Worm (Caenorhabditis elegans) whole organism, L3 larva: Measurements from ENCODE around the gene T10H9.1.

Source experiments
- R02D3.7 ChIP-seq: fragments of 150-350 bp; optimal IDR thresholded peaks from 2 replicates; lab custom pipeline; 2014; ENCODE audit warnings: missing biosample characterization, missing genetic modification characterization
- aly-2 ChIP-seq: fragments of 150-350 bp; optimal IDR thresholded peaks from 2 replicates; lab custom pipeline; 2014; ENCODE audit warnings: missing biosample characterization, missing genetic modification characterization
- ama-1 ChIP-seq: fragments of 150-350 bp; optimal IDR thresholded peaks from 2 replicates; lab custom pipeline; 2018
- ceh-16 ChIP-seq: sonication (generic microtip); optimal IDR thresholded peaks from 2 replicates; lab custom pipeline; 2017; ENCODE audit warnings: missing biosample characterization, missing genetic modification characterization
- ceh-28 ChIP-seq: fragments of 150-350 bp; optimal IDR thresholded peaks from 2 replicates; lab custom pipeline; 2014; ENCODE audit warnings: missing biosample characterization, missing genetic modification reagents, missing genetic modification characterization
- ceh-82 ChIP-seq: fragments of 150-350 bp; optimal IDR thresholded peaks from 2 replicates; lab custom pipeline; 2014; ENCODE audit warnings: missing biosample characterization, missing genetic modification characterization
- ceh-9 ChIP-seq: sonication (generic microtip); optimal IDR thresholded peaks from 2 replicates; lab custom pipeline; 2018; ENCODE audit warnings: missing biosample characterization, missing genetic modification characterization
- daf-12 ChIP-seq: fragments of 150-350 bp; optimal IDR thresholded peaks from 2 replicates; lab custom pipeline; 2014; ENCODE audit warnings: missing biosample characterization, missing genetic modification reagents, missing genetic modification characterization
- egl-27 ChIP-seq: sonication (generic microtip); optimal IDR thresholded peaks from 4 replicates; lab custom pipeline; 2017; ENCODE audit warnings: missing biosample characterization, missing genetic modification reagents, missing genetic modification characterization
- egl-5 ChIP-seq: fragments of 150-350 bp; optimal IDR thresholded peaks from 2 replicates; lab custom pipeline; 2017; ENCODE audit warnings: missing biosample characterization, missing genetic modification reagents, missing genetic modification characterization, inconsistent platforms
- elt-1 ChIP-seq: fragments of 150-350 bp; optimal IDR thresholded peaks from 2 replicates; lab custom pipeline; 2014; ENCODE audit warnings: missing biosample characterization, missing genetic modification characterization
- elt-2 ChIP-seq: sonication (generic microtip); optimal IDR thresholded peaks from 2 replicates; lab custom pipeline; 2016; ENCODE audit warnings: missing genetic modification reagents, mild to moderate bottlenecking, missing genetic modification characterization, missing compliant biosample characterization
- elt-3 ChIP-seq, 3 experiments: fragments of 150-350 bp in 1 of 3; sonication (generic microtip) in 2 of 3; optimal IDR thresholded peaks; 2 replicates in 2 of 3; 4 replicates in 1 of 3; lab custom pipeline; 2014 to 2017; ENCODE audit warnings: missing biosample characterization in 3 of 3, missing genetic modification characterization in 3 of 3
- fkh-2 ChIP-seq: fragments of 150-350 bp; optimal IDR thresholded peaks from 2 replicates; lab custom pipeline; 2014; ENCODE audit warnings: missing biosample characterization, missing genetic modification reagents, missing genetic modification characterization
- fos-1 ChIP-seq: fragments of 150-350 bp; optimal IDR thresholded peaks from 2 replicates; lab custom pipeline; 2014; ENCODE audit warnings: missing biosample characterization, missing genetic modification characterization
- hmg-11 ChIP-seq: sonication (generic microtip); optimal IDR thresholded peaks from 2 replicates; lab custom pipeline; 2016; ENCODE audit warnings: missing genetic modification characterization, missing compliant biosample characterization
- jun-1 ChIP-seq: fragments of 150-350 bp; optimal IDR thresholded peaks from 2 replicates; lab custom pipeline; 2014; ENCODE audit warnings: missing biosample characterization, missing genetic modification reagents, missing genetic modification characterization
- lin-15B ChIP-seq: fragments of 150-350 bp; optimal IDR thresholded peaks from 2 replicates; lab custom pipeline; 2014; ENCODE audit warnings: missing biosample characterization, missing genetic modification characterization
- lin-39 ChIP-seq: fragments of 150-350 bp; optimal IDR thresholded peaks from 2 replicates; lab custom pipeline; 2018; ENCODE audit warnings: missing biosample characterization, missing genetic modification reagents, missing genetic modification characterization
- lsy-12 ChIP-seq: sonication (generic microtip); optimal IDR thresholded peaks from 2 replicates; lab custom pipeline; 2016; ENCODE audit warnings: mild to moderate bottlenecking, missing genetic modification characterization, missing compliant biosample characterization
- mdl-1 ChIP-seq: fragments of 150-350 bp; optimal IDR thresholded peaks from 2 replicates; lab custom pipeline; 2014; ENCODE audit warnings: missing biosample characterization, missing genetic modification characterization
- mml-1 ChIP-seq: fragments of 150-350 bp; sonication (generic microtip); optimal IDR thresholded peaks from 3 replicates; lab custom pipeline; 2014; ENCODE audit warnings: missing biosample characterization, missing genetic modification characterization
- nfya-1 ChIP-seq: sonication (generic microtip); optimal IDR thresholded peaks from 2 replicates; lab custom pipeline; 2017; ENCODE audit warnings: missing genetic modification characterization, mild to moderate bottlenecking, missing compliant biosample characterization, antibody characterized with exemption, moderate library complexity; ENCODE audit not compliant: insufficient read depth
- nhr-11 ChIP-seq: fragments of 150-350 bp; optimal IDR thresholded peaks from 2 replicates; lab custom pipeline; 2014; ENCODE audit warnings: missing biosample characterization, missing genetic modification characterization
- nhr-12 ChIP-seq: fragments of 150-350 bp; optimal IDR thresholded peaks from 2 replicates; lab custom pipeline; 2014; ENCODE audit warnings: missing biosample characterization, missing genetic modification characterization
- nhr-23 ChIP-seq: fragments of 150-350 bp; optimal IDR thresholded peaks from 2 replicates; lab custom pipeline; 2014; ENCODE audit warnings: missing biosample characterization, missing genetic modification reagents, missing genetic modification characterization
- nhr-237 ChIP-seq: fragments of 150-350 bp; optimal IDR thresholded peaks from 2 replicates; lab custom pipeline; 2014; ENCODE audit warnings: missing biosample characterization, missing genetic modification characterization
- nhr-25 ChIP-seq: sonication (generic microtip); optimal IDR thresholded peaks from 2 replicates; lab custom pipeline; 2017; ENCODE audit warnings: missing biosample characterization, missing genetic modification characterization
- nhr-43 ChIP-seq: sonication (generic microtip); optimal IDR thresholded peaks from 2 replicates; lab custom pipeline; 2016; ENCODE audit warnings: mild to moderate bottlenecking, missing genetic modification characterization, missing compliant biosample characterization; ENCODE audit not compliant: poor library complexity, severe bottlenecking
- nhr-67 ChIP-seq: fragments of 150-350 bp; optimal IDR thresholded peaks from 2 replicates; lab custom pipeline; 2014; ENCODE audit warnings: missing biosample characterization, missing genetic modification characterization
- nhr-76 ChIP-seq: fragments of 150-350 bp; sonication (generic microtip); optimal IDR thresholded peaks from 5 replicates; lab custom pipeline; 2014; ENCODE audit warnings: missing biosample characterization, missing genetic modification characterization
- nhr-77 ChIP-seq: fragments of 150-350 bp; optimal IDR thresholded peaks from 2 replicates; lab custom pipeline; 2014; ENCODE audit warnings: missing biosample characterization, missing genetic modification characterization
- pha-4 ChIP-seq: fragments of 150-350 bp; optimal IDR thresholded peaks from 2 replicates; lab custom pipeline; 2014; ENCODE audit warnings: missing biosample characterization, missing genetic modification reagents, missing genetic modification characterization
- pqm-1 ChIP-seq: fragments of 150-350 bp; optimal IDR thresholded peaks from 2 replicates; lab custom pipeline; 2017; ENCODE audit warnings: missing biosample characterization, missing genetic modification characterization, inconsistent platforms
- sea-2 ChIP-seq: fragments of 150-350 bp; sonication (generic microtip); optimal IDR thresholded peaks from 4 replicates; lab custom pipeline; 2014; ENCODE audit warnings: missing biosample characterization, missing genetic modification reagents, missing genetic modification characterization
- skn-1 ChIP-seq: fragments of 150-350 bp; optimal IDR thresholded peaks from 2 replicates; lab custom pipeline; 2014; ENCODE audit warnings: missing biosample characterization, missing genetic modification characterization
- snpc-4 ChIP-seq: fragments of 150-350 bp; optimal IDR thresholded peaks from 2 replicates; lab custom pipeline; 2014; ENCODE audit warnings: missing biosample characterization, missing genetic modification characterization
- tbx-2 ChIP-seq: sonication (generic microtip); optimal IDR thresholded peaks from 2 replicates; lab custom pipeline; 2016; ENCODE audit warnings: mild to moderate bottlenecking, missing genetic modification characterization, missing compliant biosample characterization
- unc-39 ChIP-seq: sonication (generic microtip); optimal IDR thresholded peaks from 4 replicates; lab custom pipeline; 2017; ENCODE audit warnings: missing biosample characterization, missing genetic modification characterization
- unc-62 ChIP-seq: fragments of 150-350 bp; sonication (generic microtip); optimal IDR thresholded peaks from 4 replicates; lab custom pipeline; 2014; ENCODE audit warnings: missing biosample characterization, missing genetic modification reagents, missing genetic modification characterization
- zag-1 ChIP-seq: fragments of 150-350 bp; optimal IDR thresholded peaks from 2 replicates; lab custom pipeline; 2014; ENCODE audit warnings: missing biosample characterization, missing genetic modification characterization
- ztf-11 ChIP-seq: fragments of 150-350 bp; optimal IDR thresholded peaks from 2 replicates; lab custom pipeline; 2014; ENCODE audit warnings: missing biosample characterization, missing genetic modification characterization
- ztf-4 ChIP-seq: fragments of 150-350 bp; optimal IDR thresholded peaks from 2 replicates; lab custom pipeline; 2014; ENCODE audit warnings: missing biosample characterization, missing genetic modification characterization

The T10H9.1 gene

ce11 chrV:6652051-6652450 lies 2.6 kb downstream of the T10H9.1 start, which contains the start of gene T10H9.8:
Gene T10H9.8 (plus strand): TSS chrV:6652351.
- TF ChIP-seq egl-27 (tag; lab: Kevin White, UChicago) (no peak), zag-1 (tag; lab: Kevin White, UChicago) (no peak), snpc-4 (tag; lab: Kevin White, UChicago) (no peak), elt-3 (tag; optimal IDR thresholded peaks at IDR 0.05; lab: Kevin White, UChicago) (no peak), unc-39 (tag; lab: Kevin White, UChicago) (no peak), ceh-28 (no peak), nhr-76 (tag; lab: Kevin White, UChicago) (no peak), mml-1 (tag; lab: Kevin White, UChicago) (no peak), daf-12 (no peak), nhr-43 (tag; lab: Kevin White, UChicago) (no peak), R02D3.7 (tag; lab: Kevin White, UChicago) (no peak), lin-15B (tag; lab: Kevin White, UChicago) (no peak), lin-39 (no peak), nhr-12 (no peak), ceh-82 (tag; lab: Kevin White, UChicago) (no peak), ama-1 (lab: Kevin White, UChicago) (no peak), sea-2 (GFP tag; lab: Kevin White, UChicago) (no peak)

ce11 chrV:6655174-6655573 lies 5.8 kb downstream of the T10H9.1 start, which contains the start of gene syx-18:
Gene syx-18 (minus strand): TSS chrV:6655449.
- TF ChIP-seq nfya-1 (tag; lab: Kevin White, UChicago) = no peak
- TF ChIP-seq ama-1 (lab: Kevin White, UChicago) = peak; percentile 62

ce11 chrV:6656451-6657115 lies 7.2 kb downstream of the T10H9.1 start, which contains the start of gene snb-1:
Gene snb-1 (minus strand): TSS chrV:6656501.
- no peak for TF ChIP-seq hmg-11
- TF ChIP-seq mml-1 (tag; lab: Kevin White, UChicago) = no peak
- no peak for TF ChIP-seq ceh-16
- no peak for TF ChIP-seq nhr-76 (tag; lab: Kevin White, UChicago)
- TF ChIP-seq ceh-82 (tag; lab: Kevin White, UChicago) = peak; percentile 86
- peak; percentile 97 for TF ChIP-seq nhr-23 (tag; lab: Kevin White, UChicago)
- TF ChIP-seq nhr-67 = no peak
- peak; percentile 23 for TF ChIP-seq elt-2 (tag; lab: Kevin White, UChicago)
- peak; percentile 35 for TF ChIP-seq egl-5
- TF ChIP-seq nhr-77 (tag; lab: Kevin White, UChicago) = peak; percentile 12
- no peak for TF ChIP-seq sea-2 (GFP tag; lab: Kevin White, UChicago)
- no peak for TF ChIP-seq nhr-12
- TF ChIP-seq unc-62 (GFP tag; lab: Kevin White, UChicago) = no peak
- TF ChIP-seq ceh-28 = peak; percentile 95
- TF ChIP-seq zag-1 (tag; lab: Kevin White, UChicago) = no peak
- no peak for TF ChIP-seq egl-27 (tag; lab: Kevin White, UChicago)
- TF ChIP-seq lsy-12 (tag; lab: Kevin White, UChicago) = peak; percentile 34
- no peak for TF ChIP-seq nhr-11 (tag; lab: Kevin White, UChicago)
- TF ChIP-seq pha-4 = peak; percentile 69
- peak; percentile 54 for TF ChIP-seq pqm-1
- TF ChIP-seq elt-1 (tag; lab: Kevin White, UChicago) = no peak
- TF ChIP-seq ztf-4 = peak; percentile 12
- TF ChIP-seq nhr-43 (tag; lab: Kevin White, UChicago) = peak; percentile 13
- TF ChIP-seq mdl-1 (tag; lab: Kevin White, UChicago) = no peak
- TF ChIP-seq ceh-9 (tag; lab: Kevin White, UChicago) = no peak
- TF ChIP-seq lin-39 = peak; percentile 29
- TF ChIP-seq fkh-2 (tag; lab: Kevin White, UChicago) = no peak
- TF ChIP-seq aly-2 (tag; lab: Kevin White, UChicago) = no peak
- no peak for TF ChIP-seq R02D3.7 (tag; lab: Kevin White, UChicago)
- no peak for TF ChIP-seq nhr-237
- peak; percentile 42 for TF ChIP-seq jun-1 (tag; lab: Kevin White, UChicago)
- TF ChIP-seq lin-15B (tag; lab: Kevin White, UChicago) = peak; percentile 34
- peak; percentile 68 for TF ChIP-seq nfya-1 (tag; lab: Kevin White, UChicago)
- no peak for TF ChIP-seq tbx-2
- TF ChIP-seq nhr-25 (tag; lab: Kevin White, UChicago) = peak; percentile 80
- TF ChIP-seq fos-1 = no peak
- TF ChIP-seq ztf-11 = no peak
- TF ChIP-seq ama-1 (lab: Kevin White, UChicago) = no peak
- TF ChIP-seq snpc-4 (tag; lab: Kevin White, UChicago) = peak; percentile 6
- TF ChIP-seq skn-1 = peak; percentile 35
- TF ChIP-seq elt-3 (tag; optimal IDR thresholded peaks at IDR 0.05; lab: Kevin White, UChicago) = no peak
